Worm (Caenorhabditis elegans) whole organism, L1 larva: ENCODE data around the gene dlc-3.

Experiments
- ceh-82 ChIP-seq, 3 experiments: fragments of 150-350 bp in 1 of 3; sonication (generic microtip) in 2 of 3; optimal IDR thresholded peaks; 2 replicates each; lab custom pipeline; 2014 to 2017; ENCODE audit warnings: missing biosample characterization in 3 of 3, missing genetic modification characterization in 3 of 3
- efl-1 ChIP-seq, 4 experiments: fragments of 150-350 bp; optimal IDR thresholded peaks in 3 of 4; peaks in 1 of 4; 1 replicate in 1 of 4; 2 replicates in 3 of 4; lab custom pipeline; 2014; ENCODE audit warnings: missing biosample characterization in 2 of 4, missing genetic modification characterization in 2 of 4, missing genetic modification reagents in 2 of 4
- egl-27 ChIP-seq, 2 experiments: fragments of 150-350 bp in 1 of 2; sonication (generic microtip); optimal IDR thresholded peaks; 3 replicates each; lab custom pipeline; 2017 to 2018; ENCODE audit warnings: missing biosample characterization in 2 of 2, missing genetic modification characterization in 2 of 2, missing genetic modification reagents in 2 of 2
- elt-3 ChIP-seq, 6 experiments: fragments of 150-350 bp in 1 of 6; sonication (generic microtip); optimal IDR thresholded peaks; 2 replicates each; lab custom pipeline; 2017 to 2018; ENCODE audit warnings: missing biosample characterization in 6 of 6, missing genetic modification characterization in 6 of 6, inconsistent platforms in 1 of 6
- lin-35 ChIP-seq, 2 experiments: fragments of 150-350 bp; optimal IDR thresholded peaks; 2 replicates each; lab custom pipeline; 2014; ENCODE audit warnings: missing biosample characterization in 2 of 2, missing genetic modification characterization in 2 of 2, missing genetic modification reagents in 2 of 2
- lin-39 ChIP-seq: fragments of 150-350 bp; optimal IDR thresholded peaks from 2 replicates; lab custom pipeline; 2014; ENCODE audit warnings: missing biosample characterization, missing genetic modification reagents, missing genetic modification characterization
- nhr-11 ChIP-seq: fragments of 150-350 bp; optimal IDR thresholded peaks from 2 replicates; lab custom pipeline; 2014; ENCODE audit warnings: missing biosample characterization, missing genetic modification characterization
- nhr-28 ChIP-seq: fragments of 150-350 bp; optimal IDR thresholded peaks from 2 replicates; lab custom pipeline; 2014; ENCODE audit warnings: missing biosample characterization, missing genetic modification characterization
- nhr-77 ChIP-seq: fragments of 150-350 bp; optimal IDR thresholded peaks from 2 replicates; lab custom pipeline; 2014; ENCODE audit warnings: missing biosample characterization, missing genetic modification characterization

DNA sequence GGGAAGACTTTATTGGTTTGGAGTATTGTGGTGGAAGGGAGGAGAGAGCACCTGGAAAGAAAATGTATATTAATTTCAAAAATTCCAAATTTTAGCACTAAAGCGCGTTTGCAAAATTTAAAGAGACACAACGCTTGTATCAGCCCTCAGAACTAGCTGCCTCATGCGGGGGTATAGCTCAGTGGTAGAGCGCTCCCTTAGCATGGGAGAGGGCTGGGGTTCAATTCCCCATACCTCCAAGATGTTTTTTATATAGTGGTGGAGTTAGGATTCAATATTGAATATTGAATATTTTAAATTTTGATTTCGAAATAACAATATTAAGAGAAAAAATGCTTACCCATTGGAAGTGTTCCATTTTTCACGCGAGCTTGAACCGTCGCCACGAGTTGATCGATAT lies 33.0 kb upstream of the dlc-3 start:
- TF ChIP-seq lin-35 (GFP tag; optimal IDR thresholded peaks at IDR 0.05; lab: Kevin White, UChicago) (peak in 1 of 2 experiments; percentile 42), elt-3 (tag; optimal IDR thresholded peaks at IDR 0.05; lab: Kevin White, UChicago) (no peak), egl-27 (tag; optimal IDR thresholded peaks at IDR 0.05; lab: Kevin White, UChicago) (no peak), ceh-82 (tag; optimal IDR thresholded peaks at IDR 0.05; lab: Kevin White, UChicago) (peak in 1 of 3 experiments; percentile 15), nhr-28 (no peak), nhr-77 (peak; percentile 9), nhr-11 (tag; lab: Kevin White, UChicago) (no peak), lin-39 (tag; lab: Kevin White, UChicago) (no peak), efl-1 (optimal IDR thresholded peaks at IDR 0.05; lab: Kevin White, UChicago) (peak in 1 of 2 experiments; percentile 10), efl-1 (GFP tag; optimal IDR thresholded peaks at IDR 0.05 in 1 of 2; lab: Kevin White, UChicago) (no peak)
